Fruit fly (Drosophila melanogaster) whole organism, pupa: ENCODE measurements around the gene CG5984.

Experiments used
- CG10348 ChIP-seq: fragments of 200-800 bp; sonication (Bioruptor generic); IDR thresholded peaks from 2 replicates; pipeline ENCODE4 v1.3.6; 2022; ENCODE audit warnings: missing biosample characterization, missing genetic modification characterization
- CG12605 ChIP-seq: fragments of 200-800 bp; sonication (Bioruptor generic); IDR thresholded peaks from 2 replicates; pipeline ENCODE4 v1.3.6; 2022; ENCODE audit warnings: missing biosample characterization, missing genetic modification characterization
- CG13204 ChIP-seq: fragments of 200-800 bp; sonication (Bioruptor generic); optimal IDR thresholded peaks from 2 replicates; lab custom pipeline; 2018; ENCODE audit warnings: missing biosample characterization, mild to moderate bottlenecking, missing genetic modification characterization, moderate library complexity
- CG14655 ChIP-seq: fragments of 200-800 bp; sonication (Bioruptor generic); optimal IDR thresholded peaks from 3 replicates; lab custom pipeline; 2017; ENCODE audit warnings: mild to moderate bottlenecking, missing biosample characterization, missing genetic modification reagents, missing genetic modification characterization
- CG15710 ChIP-seq: fragments of 200-800 bp; sonication (Bioruptor generic); optimal IDR thresholded peaks from 2 replicates; lab custom pipeline; 2018; ENCODE audit warnings: missing biosample characterization, mild to moderate bottlenecking, missing genetic modification characterization, moderate library complexity
- CG17806 ChIP-seq: fragments of 200-800 bp; sonication (Bioruptor generic); optimal IDR thresholded peaks from 2 replicates; lab custom pipeline; 2018; ENCODE audit warnings: missing biosample characterization, mild to moderate bottlenecking, missing genetic modification characterization, moderate library complexity
- CG32121 ChIP-seq: fragments of 200-800 bp; sonication (Bioruptor generic); IDR thresholded peaks from 2 replicates; pipeline ENCODE4 v1.3.6; 2022; ENCODE audit warnings: missing biosample characterization, missing genetic modification characterization
- CG34367 ChIP-seq: fragments of 200-800 bp; sonication (Bioruptor generic); optimal IDR thresholded peaks from 2 replicates; lab custom pipeline; 2018; ENCODE audit warnings: missing biosample characterization, mild to moderate bottlenecking, missing genetic modification characterization
- CG4496 ChIP-seq: fragments of 200-800 bp; sonication (Bioruptor generic); IDR thresholded peaks from 3 replicates; pipeline ENCODE4 v1.3.6; 2022; ENCODE audit warnings: missing biosample characterization, missing genetic modification characterization
- CG8159 ChIP-seq: fragments of 200-800 bp; sonication (Bioruptor generic); optimal IDR thresholded peaks from 3 replicates; lab custom pipeline; 2018; ENCODE audit warnings: missing biosample characterization, mild to moderate bottlenecking, missing genetic modification characterization, moderate library complexity
- CG8301 ChIP-seq: fragments of 200-800 bp; sonication (Bioruptor generic); optimal IDR thresholded peaks from 2 replicates; lab custom pipeline; 2018; ENCODE audit warnings: missing biosample characterization, mild to moderate bottlenecking, missing genetic modification characterization
- CG9948 ChIP-seq: fragments of 200-800 bp; sonication (Bioruptor generic); optimal IDR thresholded peaks from 2 replicates; lab custom pipeline; 2018; ENCODE audit warnings: missing biosample characterization, mild to moderate bottlenecking, missing genetic modification characterization, moderate library complexity
- D1 ChIP-seq: fragments of 200-800 bp; sonication (Bioruptor generic); optimal IDR thresholded peaks from 2 replicates; lab custom pipeline; 2018; ENCODE audit warnings: missing biosample characterization, mild to moderate bottlenecking, missing genetic modification characterization, moderate library complexity
- EcR ChIP-seq: fragments of 200-800 bp; sonication (Bioruptor generic); optimal IDR thresholded peaks from 3 replicates; lab custom pipeline; 2019; ENCODE audit warnings: missing biosample characterization, missing genetic modification characterization, mild to moderate bottlenecking, moderate library complexity, missing genetic modification reagents
- Ets98B ChIP-seq: fragments of 200-800 bp; sonication (Bioruptor generic); IDR thresholded peaks from 2 replicates; pipeline ENCODE4 v1.3.6; 2022; ENCODE audit warnings: missing biosample characterization, missing genetic modification characterization
- Pif1A ChIP-seq: fragments of 200-800 bp; sonication (Bioruptor generic); optimal IDR thresholded peaks from 3 replicates; lab custom pipeline; 2016; ENCODE audit warnings: missing biosample characterization, missing genetic modification characterization
- Pif1B ChIP-seq: fragments of 200-800 bp; sonication (Bioruptor generic); optimal IDR thresholded peaks from 3 replicates; lab custom pipeline; 2016; ENCODE audit warnings: missing biosample characterization, missing genetic modification characterization
- Snoo ChIP-seq: fragments of 200-800 bp; sonication (Bioruptor generic); optimal IDR thresholded peaks from 3 replicates; lab custom pipeline; 2017; ENCODE audit warnings: missing biosample characterization, mild to moderate bottlenecking, missing genetic modification characterization, inconsistent platforms
- fd96Ca ChIP-seq: fragments of 200-800 bp; sonication (Bioruptor generic); IDR thresholded peaks from 3 replicates; pipeline ENCODE4 v1.3.6; 2022; ENCODE audit warnings: missing biosample characterization, missing genetic modification characterization
- gl ChIP-seq: fragments of 200-800 bp; sonication (Bioruptor generic); optimal IDR thresholded peaks from 2 replicates; lab custom pipeline; 2018; ENCODE audit warnings: missing biosample characterization, mild to moderate bottlenecking, missing genetic modification characterization
- rn ChIP-seq: fragments of 200-800 bp; sonication (Bioruptor generic); IDR thresholded peaks from 2 replicates; pipeline ENCODE4 v1.3.6; 2022; ENCODE audit warnings: missing biosample characterization, missing genetic modification characterization

The CG5984 gene

DNA sequence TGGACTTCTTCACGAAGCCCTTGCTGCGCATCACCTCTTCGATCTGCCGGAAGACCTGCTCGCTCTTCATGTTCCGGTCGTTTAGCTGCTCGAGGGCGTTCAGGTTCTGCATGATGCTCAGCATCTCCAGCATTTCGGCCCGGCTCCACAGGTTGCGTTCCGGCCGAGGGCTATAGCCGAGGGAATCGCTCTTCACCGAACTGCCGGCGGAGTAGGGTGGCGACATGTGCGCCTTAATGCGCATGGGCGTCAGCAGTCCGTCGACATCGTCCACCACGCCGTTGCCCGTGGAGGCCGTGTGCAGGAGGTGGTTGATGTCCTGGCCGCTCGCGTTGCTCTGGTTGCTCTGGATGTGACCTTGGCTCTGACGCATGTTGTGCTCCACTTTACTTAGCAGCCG is 31.7 kb upstream of the CG5984 start:
- TF ChIP-seq CG17806 (tag; lab: Kevin White, UChicago) (no peak), CG12605 (peak; percentile 75)

DNA sequence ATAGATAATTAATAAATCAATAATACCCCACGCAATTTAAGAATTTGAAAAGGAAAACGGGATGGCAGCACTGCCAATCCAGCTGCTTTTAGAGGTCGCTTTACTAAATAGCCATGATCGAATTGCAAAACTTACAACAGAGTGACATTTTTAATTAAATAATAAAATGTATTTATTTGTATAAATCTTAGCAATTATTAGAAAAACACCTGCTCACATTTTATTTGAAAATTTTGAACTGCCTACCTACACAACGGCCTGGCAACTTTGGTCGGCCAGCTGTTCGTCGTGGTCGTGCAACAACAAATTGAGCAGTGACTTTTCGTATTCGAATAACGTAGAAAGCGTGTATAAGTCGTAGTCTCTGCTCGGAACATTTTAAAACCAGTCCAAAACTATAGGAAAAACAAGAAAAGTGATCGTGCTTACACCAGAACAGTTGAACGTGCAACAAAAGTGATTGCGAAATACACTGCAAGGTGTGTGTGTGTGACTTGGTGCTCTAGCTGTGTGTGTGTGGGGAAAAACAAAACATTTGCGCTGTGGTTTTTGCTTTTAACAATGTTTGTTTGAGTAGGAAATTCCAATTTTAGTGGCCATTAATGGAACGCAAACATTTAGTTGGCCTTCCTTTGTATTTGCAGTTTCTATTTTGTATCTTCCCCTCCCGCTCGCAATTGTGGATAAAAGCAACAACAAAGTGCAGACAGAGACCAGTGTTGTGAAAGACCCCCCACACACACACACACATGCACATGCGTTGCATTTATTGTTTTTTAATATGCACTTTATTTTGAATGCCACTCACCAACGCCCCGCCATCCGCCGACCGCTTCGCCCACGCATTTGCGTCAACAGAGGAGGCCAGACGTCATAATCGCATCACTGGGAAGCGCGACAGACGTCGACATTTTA is 27.0 kb upstream of the CG5984 start, which contains the start of gene CG5938:
Gene CG5938, plus strand, starts transcription at position 262 of the 915 bp plus-strand sequence.
- peak; percentile 64; the same call in 2 of the 3 replicates for TF ChIP-seq CG4496
- TF ChIP-seq CG10348 (GFP tag; lab: Robert Waterston, UW) = no peak
- peak; percentile 63 for TF ChIP-seq fd96Ca (GFP tag; lab: Robert Waterston, UW)
- TF ChIP-seq CG13204 (GFP tag; lab: Kevin White, UChicago) = peak; percentile 19
- peak; percentile 21; the same call in 1 of the 2 replicates for TF ChIP-seq rn (GFP tag; lab: Robert Waterston, UW)
- TF ChIP-seq CG34367 (tag; lab: Kevin White, UChicago) = peak; percentile 34
- peak; percentile 41 for TF ChIP-seq Pif1B (GFP tag; lab: Kevin White, UChicago)
- no peak; the same call in 1 of the 2 replicates for TF ChIP-seq CG12605
- no peak for TF ChIP-seq CG9948 (tag; lab: Kevin White, UChicago)
- TF ChIP-seq CG17806 (tag; lab: Kevin White, UChicago) = no peak
- TF ChIP-seq CG8159 (tag; lab: Kevin White, UChicago) = peak; percentile 15
- TF ChIP-seq CG15710 (tag; lab: Kevin White, UChicago) = no peak
- peak; percentile 37 for TF ChIP-seq gl (tag; lab: Kevin White, UChicago)
- TF ChIP-seq CG8301 (tag; lab: Kevin White, UChicago) = peak; percentile 22
- TF ChIP-seq Pif1A = peak; percentile 17
- peak; percentile 18 for TF ChIP-seq CG14655 (GFP tag; lab: Kevin White, UChicago)
- TF ChIP-seq D1 (tag; lab: Kevin White, UChicago) = no peak
- TF ChIP-seq Ets98B (GFP tag; lab: Robert Waterston, UW) = peak; percentile 49; the same call in 1 of the 2 replicates
- TF ChIP-seq EcR (GFP tag; lab: Kevin White, UChicago) = peak; percentile 19
- no peak for TF ChIP-seq CG32121 (GFP tag; lab: Robert Waterston, UW)
- TF ChIP-seq Snoo = peak; percentile 1
- TF ChIP-seq, all 21 proteins: peak for 14

dm6 chr3R:27273118-27274062 is 25.6 kb upstream of the CG5984 start, which contains the start of gene CG5934:
Gene CG5934, plus strand, starts transcription at chr3R:27273705.
- TF ChIP-seq Ets98B (GFP tag; lab: Robert Waterston, UW) (peak; percentile 31; the same call in 1 of the 2 replicates), gl (tag; lab: Kevin White, UChicago) (no peak), CG8301 (tag; lab: Kevin White, UChicago) (no peak), CG12605 (no peak), CG4496 (peak; percentile 59; the same call in 1 of the 3 replicates)

DNA sequence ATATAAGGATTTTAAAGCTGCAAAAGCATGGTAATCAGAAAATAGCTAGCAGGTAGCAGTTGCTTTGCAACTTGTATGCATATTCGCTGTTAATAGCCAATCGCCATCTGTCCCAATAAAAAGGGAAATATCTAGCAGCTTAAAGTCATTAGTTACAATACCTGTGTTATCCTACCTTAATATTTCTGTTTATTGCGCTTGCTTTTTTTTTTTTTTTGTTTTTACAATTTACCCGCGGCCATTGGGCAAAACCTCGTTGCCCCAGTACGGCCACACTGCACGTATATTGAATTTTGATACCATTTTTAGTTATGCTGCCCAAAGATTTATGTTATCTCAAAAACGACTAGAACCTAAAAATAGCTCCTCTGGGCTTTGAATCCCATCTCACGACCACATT is 24.4 kb upstream of the CG5984 start:
- TF ChIP-seq CG4496 (peak; percentile 54; the same call in 1 of the 3 replicates), fd96Ca (GFP tag; lab: Robert Waterston, UW) (no peak), Snoo (no peak)

- TF ChIP-seq EcR (GFP tag; lab: Kevin White, UChicago) (peak; percentile 73), Ets98B (GFP tag; lab: Robert Waterston, UW) (peak; percentile 22; the same call in 1 of the 2 replicates), Snoo (no peak), CG13204 (GFP tag; lab: Kevin White, UChicago) (peak; percentile 6), CG12605 (0 out of 2 replicates have a peak, but pooled peaks have one; percentile 14), CG34367 (tag; lab: Kevin White, UChicago) (no peak), CG17806 (tag; lab: Kevin White, UChicago) (no peak)
Observed at dm6 chr3R:27270379-27271266, 22.8 kb upstream of the CG5984 start.
